Worm (Caenorhabditis elegans): ENCODE data around the gene srw-137.

ce11 chrV:2899867-2900266 is 43.9 kb downstream of the srw-137 start, which contains the start of gene str-46:
- no peak for TF ChIP-seq unc-62 (GFP tag; optimal IDR thresholded peaks at IDR 0.05)
- no peak for TF ChIP-seq ceh-39 (tag; optimal IDR thresholded peaks at IDR 0.05)
- no peak for TF ChIP-seq unc-39 (tag; optimal IDR thresholded peaks at IDR 0.05)
- no peak for TF ChIP-seq lsy-2 (tag; optimal IDR thresholded peaks at IDR 0.05)
- TF ChIP-seq ces-1 (GFP tag; optimal IDR thresholded peaks at IDR 0.05): no peak
- TF ChIP-seq nhr-28 (tag; optimal IDR thresholded peaks at IDR 0.05): no peak
- no peak for TF ChIP-seq nhr-237 (tag; optimal IDR thresholded peaks at IDR 0.05)
- no peak for TF ChIP-seq hlh-1 (tag; optimal IDR thresholded peaks at IDR 0.05)
